Fruit fly (Drosophila melanogaster) whole organism: ENCODE results near the gene Desat1.

Experiments
- CG8478 ChIP-seq: fragments of >200 bp; optimal IDR thresholded peaks from 2 replicates; lab custom pipeline; 2018; ENCODE audit warnings: inconsistent platforms
- Dll ChIP-seq: fragments of >200 bp; optimal IDR thresholded peaks from 2 replicates; lab custom pipeline; 2017
- EcR ChIP-seq, 2 experiments: fragments of >200 bp; optimal IDR thresholded peaks; 2 replicates each; lab custom pipeline; 2017; ENCODE audit warnings: missing biosample characterization in 2 of 2, missing genetic modification characterization in 2 of 2, missing genetic modification reagents in 2 of 2
- pan ChIP-seq: fragments of >200 bp; optimal IDR thresholded peaks from 2 replicates; lab custom pipeline; 2017
- psq ChIP-seq: fragments of >200 bp; optimal IDR thresholded peaks from 2 replicates; lab custom pipeline; 2017
- usp ChIP-seq: fragments of >200 bp; optimal IDR thresholded peaks from 2 replicates; lab custom pipeline; 2017; ENCODE audit warnings: missing biosample characterization, missing genetic modification characterization, mixed read lengths

Gene Desat1

dm6 chr3R:12439401-12440143, at the start of gene Desat1:
Desat1 (plus strand) TSS chr3R:12439600.
- TF ChIP-seq usp (no peak), EcR (GFP tag; optimal IDR thresholded peaks at IDR 0.05; lab: Kevin White, UChicago) (no peak), Dll (lab: Kevin White, UChicago) (no peak), psq (no peak), CG8478 (lab: Kevin White, UChicago) (no peak), pan (lab: Kevin White, UChicago) (no peak)

- TF ChIP-seq Dll (lab: Kevin White, UChicago) = no peak
- no peak for TF ChIP-seq EcR (GFP tag; optimal IDR thresholded peaks at IDR 0.05; lab: Kevin White, UChicago)
- no peak for TF ChIP-seq usp
- no peak for TF ChIP-seq psq
- no peak for TF ChIP-seq pan (lab: Kevin White, UChicago)
- TF ChIP-seq CG8478 (lab: Kevin White, UChicago) = no peak
Observed at dm6 chr3R:12395880-12396279, 43.5 kb upstream of the Desat1 start, which contains the start of the genes CG10096 and CG10097. CG10096 (minus strand) TSS chr3R:12395980. CG10097 (minus strand) TSS chr3R:12395980.

dm6 chr3R:12398054-12398453, 41.3 kb upstream of the Desat1 start:
- TF ChIP-seq usp (no peak), pan (lab: Kevin White, UChicago) (no peak), CG8478 (lab: Kevin White, UChicago) (no peak), Dll (lab: Kevin White, UChicago) (no peak), psq (no peak), EcR (GFP tag; optimal IDR thresholded peaks at IDR 0.05; lab: Kevin White, UChicago) (no peak)

dm6 chr3R:12398620-12399247, 40.7 kb upstream of the Desat1 start, which contains the start of gene Cyp9f3:
Cyp9f3 (minus strand) TSS chr3R:12398929.
- no peak for TF ChIP-seq Dll (lab: Kevin White, UChicago)
- TF ChIP-seq CG8478 (lab: Kevin White, UChicago) = no peak
- TF ChIP-seq psq = no peak
- no peak for TF ChIP-seq pan (lab: Kevin White, UChicago)
- no peak for TF ChIP-seq usp
- no peak for TF ChIP-seq EcR (GFP tag; optimal IDR thresholded peaks at IDR 0.05; lab: Kevin White, UChicago)

dm6 chr3R:12401672-12402296, 37.6 kb upstream of the Desat1 start, which contains the start of gene DNAlig3:
DNAlig3 (minus strand) TSS chr3R:12401839.
- no peak for TF ChIP-seq CG8478 (lab: Kevin White, UChicago)
- no peak for TF ChIP-seq psq
- no peak for TF ChIP-seq Dll (lab: Kevin White, UChicago)
- TF ChIP-seq pan (lab: Kevin White, UChicago) = no peak
- TF ChIP-seq usp = no peak
- no peak for TF ChIP-seq EcR (GFP tag; optimal IDR thresholded peaks at IDR 0.05; lab: Kevin White, UChicago)

- TF ChIP-seq EcR (GFP tag; optimal IDR thresholded peaks at IDR 0.05; lab: Kevin White, UChicago) (no peak), usp (no peak), psq (no peak)
Observed at dm6 chr3R:12402935-12403334, 36.5 kb upstream of the Desat1 start.

dm6 chr3R:12405134-12405533, 34.3 kb upstream of the Desat1 start:
- no peak for TF ChIP-seq pan (lab: Kevin White, UChicago)
- TF ChIP-seq CG8478 (lab: Kevin White, UChicago) = no peak
- TF ChIP-seq psq = no peak
- TF ChIP-seq Dll (lab: Kevin White, UChicago) = no peak
- TF ChIP-seq EcR (GFP tag; optimal IDR thresholded peaks at IDR 0.05; lab: Kevin White, UChicago) = no peak
- TF ChIP-seq usp = no peak

- TF ChIP-seq CG8478 (lab: Kevin White, UChicago) = no peak
- no peak for TF ChIP-seq EcR (GFP tag; optimal IDR thresholded peaks at IDR 0.05; lab: Kevin White, UChicago)
- no peak for TF ChIP-seq usp
- TF ChIP-seq Dll (lab: Kevin White, UChicago) = no peak
- TF ChIP-seq pan (lab: Kevin White, UChicago) = no peak
- TF ChIP-seq psq = no peak
Observed at dm6 chr3R:12405928-12406234, 33.5 kb upstream of the Desat1 start, which contains the start of gene Cyp9f2. Cyp9f2 (minus strand) TSS chr3R:12406028.

- TF ChIP-seq CG8478 (lab: Kevin White, UChicago) = no peak
- no peak for TF ChIP-seq pan (lab: Kevin White, UChicago)
- TF ChIP-seq usp = no peak
- no peak for TF ChIP-seq psq
- no peak for TF ChIP-seq EcR (GFP tag; optimal IDR thresholded peaks at IDR 0.05; lab: Kevin White, UChicago)
- no peak for TF ChIP-seq Dll (lab: Kevin White, UChicago)
Observed at dm6 chr3R:12406235-12407196, 32.9 kb upstream of the Desat1 start, which contains the start of gene CG5167. CG5167 (plus strand) TSS chr3R:12406532.

dm6 chr3R:12408160-12408559, 31.2 kb upstream of the Desat1 start, which contains the start of gene CG5196:
CG5196 (plus strand) TSS chr3R:12408316.
- TF ChIP-seq EcR (GFP tag; optimal IDR thresholded peaks at IDR 0.05; lab: Kevin White, UChicago) = no peak
- TF ChIP-seq Dll (lab: Kevin White, UChicago) = no peak
- TF ChIP-seq usp = no peak
- no peak for TF ChIP-seq pan (lab: Kevin White, UChicago)
- no peak for TF ChIP-seq psq
- no peak for TF ChIP-seq CG8478 (lab: Kevin White, UChicago)

- TF ChIP-seq CG8478 (lab: Kevin White, UChicago) = no peak
- no peak for TF ChIP-seq EcR (GFP tag; optimal IDR thresholded peaks at IDR 0.05; lab: Kevin White, UChicago)
- TF ChIP-seq usp = no peak
- TF ChIP-seq psq = no peak
- TF ChIP-seq pan (lab: Kevin White, UChicago) = no peak
- TF ChIP-seq Dll (lab: Kevin White, UChicago) = no peak
Observed at dm6 chr3R:12411449-12411848, 28.0 kb upstream of the Desat1 start.
